Worm (Caenorhabditis elegans) whole organism, L4 larva: ENCODE results near the gene Y39A1A.20.

Experiments
- D1046.2 ChIP-seq: fragments of 200-800 bp; sonication (Bioruptor generic); IDR thresholded peaks from 2 replicates; pipeline ENCODE4 v1.3.6; 2022; ENCODE audit warnings: missing genetic modification characterization, missing compliant biosample characterization
- F10B5.3 ChIP-seq: sonication (generic microtip); optimal IDR thresholded peaks from 2 replicates; lab custom pipeline; 2016; ENCODE audit warnings: mild to moderate bottlenecking, missing genetic modification characterization, missing compliant biosample characterization
- T20F7.1 ChIP-seq: fragments of 200-800 bp; sonication (Bioruptor generic); optimal IDR thresholded peaks from 2 replicates; lab custom pipeline; 2018; ENCODE audit warnings: mild to moderate bottlenecking, missing genetic modification characterization, missing compliant biosample characterization
- Y105C5A.15 ChIP-seq: fragments of 200-800 bp; sonication (Bioruptor generic); IDR thresholded peaks from 2 replicates; pipeline ENCODE4 v1.3.6; 2022; ENCODE audit warnings: missing genetic modification characterization, missing compliant biosample characterization
- Y48G9A.11 ChIP-seq: fragments of 200-800 bp; sonication (Bioruptor generic); IDR thresholded peaks from 2 replicates; pipeline ENCODE4 v1.3.6; 2022; ENCODE audit warnings: missing genetic modification reagents, missing genetic modification characterization, missing compliant biosample characterization
- Y5F2A.4 ChIP-seq: fragments of 200-800 bp; sonication (Bioruptor generic); optimal IDR thresholded peaks from 2 replicates; lab custom pipeline; 2018; ENCODE audit warnings: mild to moderate bottlenecking, missing genetic modification characterization, missing compliant biosample characterization
- Y75B8A.6 ChIP-seq: fragments of 200-800 bp; sonication (Bioruptor generic); IDR thresholded peaks from 2 replicates; pipeline ENCODE4 v1.3.6; 2022; ENCODE audit warnings: missing genetic modification reagents, missing genetic modification characterization, missing compliant biosample characterization
- ZK337.2 ChIP-seq: fragments of 200-800 bp; sonication (Bioruptor generic); IDR thresholded peaks from 2 replicates; pipeline ENCODE4 v1.3.6; 2022; ENCODE audit warnings: missing genetic modification reagents, missing genetic modification characterization, missing compliant biosample characterization
- aha-1 ChIP-seq: fragments of 150-350 bp; peaks from one replicate; lab custom pipeline; 2014; ENCODE audit warnings: missing biosample characterization, missing genetic modification characterization
- aly-2 ChIP-seq: sonication (generic microtip); optimal IDR thresholded peaks from 2 replicates; lab custom pipeline; 2018; ENCODE audit warnings: missing biosample characterization, missing genetic modification characterization
- ceh-28 ChIP-seq: fragments of 150-350 bp; optimal IDR thresholded peaks from 2 replicates; lab custom pipeline; 2014; ENCODE audit warnings: missing biosample characterization, missing genetic modification reagents, missing genetic modification characterization
- ceh-62 ChIP-seq: sonication (generic microtip); optimal IDR thresholded peaks from 2 replicates; lab custom pipeline; 2017; ENCODE audit warnings: missing biosample characterization, missing genetic modification characterization
- ceh-82 ChIP-seq: sonication (generic microtip); optimal IDR thresholded peaks from 2 replicates; lab custom pipeline; 2017; ENCODE audit warnings: missing biosample characterization, missing genetic modification characterization
- ces-1 ChIP-seq: fragments of 150-350 bp; sonication (generic microtip); optimal IDR thresholded peaks from 4 replicates; lab custom pipeline; 2014; ENCODE audit warnings: missing biosample characterization, missing genetic modification reagents, missing genetic modification characterization
- daf-12 ChIP-seq: fragments of 150-350 bp; optimal IDR thresholded peaks from 2 replicates; lab custom pipeline; 2014; ENCODE audit warnings: missing biosample characterization, missing genetic modification reagents, missing genetic modification characterization
- daf-16 ChIP-seq, 3 experiments: sonication (generic microtip); optimal IDR thresholded peaks; 2 replicates each; lab custom pipeline; 2016 to 2017; ENCODE audit warnings: missing genetic modification characterization in 3 of 3, missing genetic modification reagents in 3 of 3, mild to moderate bottlenecking in 2 of 3, missing compliant biosample characterization in 2 of 3, missing biosample characterization in 1 of 3, moderate library complexity in 1 of 3
- daf-19 ChIP-seq: fragments of 200-800 bp; sonication (Bioruptor generic); conservative IDR thresholded peaks from 2 replicates; pipeline ENCODE4 v1.3.6; 2022; ENCODE audit warnings: missing genetic modification characterization, missing compliant biosample characterization
- daf-8 ChIP-seq: fragments of 200-800 bp; sonication (Bioruptor generic); IDR thresholded peaks from 2 replicates; pipeline ENCODE4 v1.3.6; 2022; ENCODE audit warnings: missing genetic modification characterization, missing compliant biosample characterization
- dmd-8 ChIP-seq: fragments of 200-800 bp; sonication (Bioruptor generic); IDR thresholded peaks from 2 replicates; pipeline ENCODE4 v1.3.6; 2022; ENCODE audit warnings: missing genetic modification characterization, missing compliant biosample characterization
- duxl-1 ChIP-seq: sonication (generic microtip); optimal IDR thresholded peaks from 2 replicates; lab custom pipeline; 2016; ENCODE audit warnings: mild to moderate bottlenecking, missing genetic modification characterization, moderate library complexity, missing compliant biosample characterization; ENCODE audit not compliant: poor library complexity
- dve-1 ChIP-seq: sonication (generic microtip); optimal IDR thresholded peaks from 2 replicates; lab custom pipeline; 2017; ENCODE audit warnings: antibody characterized with exemption, mild to moderate bottlenecking, missing genetic modification characterization, missing compliant biosample characterization; ENCODE audit not compliant: insufficient read depth
- egl-27 ChIP-seq: sonication (generic microtip); optimal IDR thresholded peaks from 3 replicates; lab custom pipeline; 2017; ENCODE audit warnings: missing biosample characterization, missing genetic modification reagents, missing genetic modification characterization
- fkh-10 ChIP-seq: fragments of 150-350 bp; optimal IDR thresholded peaks from 2 replicates; lab custom pipeline; 2014; ENCODE audit warnings: missing biosample characterization, missing genetic modification reagents, missing genetic modification characterization
- gei-8 ChIP-seq: fragments of 200-800 bp; sonication (Bioruptor generic); optimal IDR thresholded peaks from 2 replicates; lab custom pipeline; 2018; ENCODE audit warnings: mild to moderate bottlenecking, missing genetic modification characterization, missing compliant biosample characterization
- hmg-1.1 ChIP-seq: fragments of 200-800 bp; sonication (Bioruptor generic); IDR thresholded peaks from 2 replicates; pipeline ENCODE4 v1.3.6; 2022; ENCODE audit warnings: missing genetic modification reagents, missing genetic modification characterization, missing compliant biosample characterization
- lim-7 ChIP-seq: fragments of 200-800 bp; sonication (Bioruptor generic); IDR thresholded peaks from 2 replicates; pipeline ENCODE4 v1.3.6; 2022; ENCODE audit warnings: missing genetic modification characterization, missing compliant biosample characterization
- lin-1 ChIP-seq: fragments of 200-800 bp; sonication (Bioruptor generic); IDR thresholded peaks from 2 replicates; pipeline ENCODE4 v1.3.6; 2022; ENCODE audit warnings: missing genetic modification reagents, missing genetic modification characterization, missing compliant biosample characterization
- lin-13 ChIP-seq: fragments of 150-350 bp; optimal IDR thresholded peaks from 2 replicates; lab custom pipeline; 2014; ENCODE audit warnings: missing biosample characterization, missing genetic modification reagents, missing genetic modification characterization
- lin-15B ChIP-seq: fragments of 150-350 bp; sonication (generic microtip); optimal IDR thresholded peaks from 3 replicates; lab custom pipeline; 2014; ENCODE audit warnings: missing biosample characterization, missing genetic modification characterization
- lin-38 ChIP-seq: fragments of 200-800 bp; sonication (Bioruptor generic); IDR thresholded peaks from 2 replicates; pipeline ENCODE4 v1.3.6; 2022; ENCODE audit warnings: missing genetic modification reagents, missing genetic modification characterization, missing compliant biosample characterization
- lsy-2 ChIP-seq, 2 experiments: fragments of 150-350 bp in 1 of 2; sonication (generic microtip) in 1 of 2; optimal IDR thresholded peaks; 2 replicates each; lab custom pipeline; 2014 to 2017; ENCODE audit warnings: missing biosample characterization in 2 of 2, missing genetic modification characterization in 2 of 2
- madf-5 ChIP-seq, 2 experiments: fragments of 200-800 bp; sonication (Bioruptor generic); IDR thresholded peaks; 2 replicates each; pipeline ENCODE4 v1.3.6; 2022; ENCODE audit warnings: missing compliant biosample characterization in 2 of 2, missing genetic modification characterization in 2 of 2
- madf-9 ChIP-seq: fragments of 200-800 bp; sonication (Bioruptor generic); conservative IDR thresholded peaks from 2 replicates; pipeline ENCODE4 v1.3.6; 2022; ENCODE audit warnings: missing genetic modification reagents, missing genetic modification characterization, missing compliant biosample characterization
- mdt-29 ChIP-seq: fragments of 200-800 bp; sonication (Bioruptor generic); IDR thresholded peaks from 2 replicates; pipeline ENCODE4 v1.3.6; 2022; ENCODE audit warnings: missing genetic modification reagents, missing genetic modification characterization, missing compliant biosample characterization
- nhr-111 ChIP-seq: fragments of 200-800 bp; sonication (Bioruptor generic); optimal IDR thresholded peaks from 2 replicates; lab custom pipeline; 2018; ENCODE audit warnings: mild to moderate bottlenecking, missing genetic modification characterization, missing compliant biosample characterization
- nhr-28 ChIP-seq: fragments of 150-350 bp; optimal IDR thresholded peaks from 2 replicates; lab custom pipeline; 2014; ENCODE audit warnings: missing biosample characterization, missing genetic modification characterization
- nhr-42 ChIP-seq: fragments of 200-800 bp; sonication (Bioruptor generic); IDR thresholded peaks from 2 replicates; pipeline ENCODE4 v1.3.6; 2022; ENCODE audit warnings: missing genetic modification characterization, missing compliant biosample characterization
- nhr-6 ChIP-seq: fragments of 150-350 bp; optimal IDR thresholded peaks from 2 replicates; lab custom pipeline; 2014; ENCODE audit warnings: missing biosample characterization, missing genetic modification characterization
- nhr-77 ChIP-seq: fragments of 150-350 bp; optimal IDR thresholded peaks from 2 replicates; lab custom pipeline; 2014; ENCODE audit warnings: missing biosample characterization, missing genetic modification characterization
- pha-4 ChIP-seq, 2 experiments: fragments of 150-350 bp in 1 of 2; fragments of 200-800 bp in 1 of 2; sonication (Bioruptor generic) in 1 of 2; IDR thresholded peaks in 1 of 2; optimal IDR thresholded peaks in 1 of 2; 2 replicates each; pipeline versions ENCODE4 v1.3.6 to Lab custom; 2014 to 2022; ENCODE audit warnings: missing genetic modification characterization in 2 of 2, missing genetic modification reagents in 2 of 2, missing biosample characterization in 1 of 2, missing compliant biosample characterization in 1 of 2
- php-3 ChIP-seq: fragments of 200-800 bp; sonication (Bioruptor generic); IDR thresholded peaks from 2 replicates; pipeline ENCODE4 v1.3.6; 2022; ENCODE audit warnings: missing genetic modification reagents, missing genetic modification characterization, missing compliant biosample characterization
- pqm-1 ChIP-seq: sonication (generic microtip); optimal IDR thresholded peaks from 2 replicates; lab custom pipeline; 2017; ENCODE audit warnings: missing biosample characterization, missing genetic modification characterization
- rbr-2 ChIP-seq: sonication (generic microtip); optimal IDR thresholded peaks from 2 replicates; lab custom pipeline; 2016; ENCODE audit warnings: missing genotype, missing genetic modification characterization, missing compliant biosample characterization
- saeg-2 ChIP-seq: fragments of 200-800 bp; sonication (Bioruptor generic); IDR thresholded peaks from 2 replicates; pipeline ENCODE4 v1.3.6; 2022; ENCODE audit warnings: missing genetic modification reagents, missing genetic modification characterization, missing compliant biosample characterization
- tra-1 ChIP-seq: fragments of 200-800 bp; sonication (Bioruptor generic); IDR thresholded peaks from 2 replicates; pipeline ENCODE4 v1.3.6; 2022; ENCODE audit warnings: missing genetic modification reagents, missing genetic modification characterization, missing compliant biosample characterization
- unc-62 ChIP-seq, 3 experiments: fragments of 150-350 bp in 1 of 3; sonication (generic microtip); optimal IDR thresholded peaks in 2 of 3; peaks in 1 of 3; 1 replicate in 1 of 3; 2 replicates in 2 of 3; lab custom pipeline; 2014 to 2017; ENCODE audit warnings: missing biosample characterization in 3 of 3, missing genetic modification characterization in 3 of 3, missing genetic modification reagents in 3 of 3, missing genotype in 1 of 3
- vab-7 ChIP-seq: fragments of 200-800 bp; sonication (Bioruptor generic); IDR thresholded peaks from 2 replicates; pipeline ENCODE4 v1.3.6; 2022; ENCODE audit warnings: missing genetic modification reagents, missing genetic modification characterization, missing compliant biosample characterization
- zag-1 ChIP-seq: fragments of 150-350 bp; optimal IDR thresholded peaks from 2 replicates; lab custom pipeline; 2014; ENCODE audit warnings: missing biosample characterization, missing genetic modification characterization
- zip-11 ChIP-seq: fragments of 200-800 bp; sonication (Bioruptor generic); IDR thresholded peaks from 2 replicates; pipeline ENCODE4 v1.3.6; 2022; ENCODE audit warnings: missing genetic modification characterization, missing compliant biosample characterization
- ztf-11 ChIP-seq: fragments of 150-350 bp; optimal IDR thresholded peaks from 2 replicates; lab custom pipeline; 2014; ENCODE audit warnings: missing biosample characterization, missing genetic modification characterization

Gene Y39A1A.20

ce11 chrIII:10720170-10720569 lies 19.8 kb upstream of the Y39A1A.20 start (continued):
- peak; percentile 24 for TF ChIP-seq Y5F2A.4 (GFP tag; lab: Kevin White, UChicago)
- no peak for TF ChIP-seq D1046.2 (GFP tag; lab: Robert Waterston, UW)
- no peak for TF ChIP-seq nhr-111 (GFP tag; lab: Kevin White, UChicago)
- TF ChIP-seq gei-8: peak; percentile 57
- peak; percentile 56 for TF ChIP-seq nhr-77 (tag; lab: Kevin White, UChicago)
- TF ChIP-seq nhr-28 (tag; lab: Kevin White, UChicago): peak; percentile 85
- TF ChIP-seq duxl-1 (tag; lab: Kevin White, UChicago): no peak
- TF ChIP-seq lin-13: peak; percentile 64
- peak; percentile 52; the same call in 1 of the 2 replicates for TF ChIP-seq tra-1 (GFP tag; lab: Robert Waterston, UW)
- 0 out of 2 replicates have a peak, but pooled peaks have one; percentile 23 for TF ChIP-seq vab-7 (GFP tag; lab: Robert Waterston, UW)
- no peak for TF ChIP-seq F10B5.3 (tag; lab: Kevin White, UChicago)
- 0 out of 2 replicates have a peak, but pooled peaks have one; percentile 23 for TF ChIP-seq nhr-42 (GFP tag; lab: Robert Waterston, UW)
- peak; percentile 93 for TF ChIP-seq lin-1 (GFP tag; lab: Robert Waterston, UW)
- TF ChIP-seq T20F7.1: peak; percentile 38
- TF ChIP-seq php-3 (GFP tag; lab: Robert Waterston, UW): peak; percentile 84
- peak; percentile 61 for TF ChIP-seq saeg-2 (GFP tag; lab: Robert Waterston, UW)
- TF ChIP-seq daf-19 (GFP tag; lab: Robert Waterston, UW): no peak
- peak; percentile 75 for TF ChIP-seq ceh-28
- peak; percentile 72; the same call in 1 of the 2 replicates for TF ChIP-seq mdt-29 (GFP tag; lab: Robert Waterston, UW)
- TF ChIP-seq egl-27 (tag; lab: Kevin White, UChicago): no peak
- TF ChIP-seq lsy-2 (tag; optimal IDR thresholded peaks at IDR 0.05; lab: Kevin White, UChicago): peak; percentile 51 to 81
- TF ChIP-seq madf-5 (GFP tag; IDR thresholded peaks at IDR 0.05; lab: Robert Waterston, UW): no peak
- TF ChIP-seq daf-12 (tag; lab: Kevin White, UChicago): no peak
- peak; percentile 54; the same call in 1 of the 2 replicates for TF ChIP-seq madf-9 (GFP tag; lab: Robert Waterston, UW)
- TF ChIP-seq hmg-1.1 (GFP tag; lab: Robert Waterston, UW): peak; percentile 93
- TF ChIP-seq ces-1: no peak
- TF ChIP-seq unc-62 (GFP tag; optimal IDR thresholded peaks at IDR 0.05 in 1 of 2; lab: Kevin White, UChicago): no peak
- no peak for TF ChIP-seq unc-62 (tag; optimal IDR thresholded peaks at IDR 0.05; lab: Kevin White, UChicago)
- TF ChIP-seq Y48G9A.11: no peak
- TF ChIP-seq zip-11: no peak
- no peak for TF ChIP-seq aha-1 (tag; lab: Kevin White, UChicago)
- TF ChIP-seq fkh-10 (GFP tag; lab: Kevin White, UChicago): peak; percentile 36
- peak; percentile 68 for TF ChIP-seq lin-38 (GFP tag; lab: Robert Waterston, UW)
- TF ChIP-seq dmd-8: no peak
- TF ChIP-seq Y105C5A.15: 0 out of 2 replicates have a peak, but pooled peaks have one; percentile 54
- TF ChIP-seq rbr-2 (tag; lab: Kevin White, UChicago): peak; percentile 83
- TF ChIP-seq zag-1 (tag; lab: Kevin White, UChicago): no peak
- peak; percentile 50; the same call in 1 of the 2 replicates for TF ChIP-seq pha-4 (GFP tag; IDR thresholded peaks at IDR 0.05; lab: Robert Waterston, UW)
- peak; percentile 38 for TF ChIP-seq pha-4 (tag; optimal IDR thresholded peaks at IDR 0.05; lab: Kevin White, UChicago)
- TF ChIP-seq ZK337.2 (GFP tag; lab: Robert Waterston, UW): no peak
- no peak for TF ChIP-seq daf-8 (GFP tag; lab: Robert Waterston, UW)
- peak; percentile 19 for TF ChIP-seq pqm-1 (tag; lab: Kevin White, UChicago)
- no peak for TF ChIP-seq lim-7 (GFP tag; lab: Robert Waterston, UW)
- peak; percentile 17 for TF ChIP-seq nhr-6 (tag; lab: Kevin White, UChicago)
- peak in 1 of 2 experiments; percentile 93 for TF ChIP-seq daf-16 (GFP tag; optimal IDR thresholded peaks at IDR 0.05; lab: Kevin White, UChicago)
- TF ChIP-seq daf-16 (tag; optimal IDR thresholded peaks at IDR 0.05; lab: Kevin White, UChicago): peak; percentile 95
- no peak for TF ChIP-seq lin-15B
- TF ChIP-seq aly-2: no peak
- TF ChIP-seq ceh-82 (tag; lab: Kevin White, UChicago): no peak
- no peak for TF ChIP-seq ceh-62 (tag; lab: Kevin White, UChicago)
- peak; percentile 90 for TF ChIP-seq dve-1
- no peak for TF ChIP-seq Y75B8A.6 (GFP tag; lab: Robert Waterston, UW)
- no peak for TF ChIP-seq ztf-11 (tag; lab: Kevin White, UChicago)
